Worm (Caenorhabditis elegans) whole organism, young adult: ENCODE measurements around the gene F55A11.8.

Experiments
- egrh-3 ChIP-seq: fragments of 200-800 bp; sonication (Bioruptor generic); IDR thresholded peaks from 2 replicates; pipeline ENCODE4 v1.3.6; 2022; ENCODE audit warnings: missing genetic modification reagents, missing genetic modification characterization, missing compliant biosample characterization
- madf-10 ChIP-seq: sonication (generic microtip); optimal IDR thresholded peaks from 2 replicates; lab custom pipeline; 2016; ENCODE audit warnings: mild to moderate bottlenecking, missing genetic modification characterization, missing compliant biosample characterization
- snpc-4 ChIP-seq, 5 experiments: fragments of 150-350 bp in 1 of 5; sonication (generic microtip) in 4 of 5; optimal IDR thresholded peaks; 2 replicates each; lab custom pipeline; 2014 to 2018; ENCODE audit warnings: missing genetic modification characterization in 5 of 5, missing biosample characterization in 3 of 5, antibody characterized with exemption in 2 of 5, mild to moderate bottlenecking in 2 of 5, missing compliant biosample characterization in 2 of 5, missing genotype in 2 of 5, moderate library complexity in 2 of 5, missing genetic modification reagents in 1 of 5
- unc-62 ChIP-seq: fragments of 150-350 bp; optimal IDR thresholded peaks from 2 replicates; lab custom pipeline; 2014; ENCODE audit warnings: missing biosample characterization, missing genetic modification reagents, missing genetic modification characterization
- ztf-26 ChIP-seq: sonication (generic microtip); optimal IDR thresholded peaks from 2 replicates; lab custom pipeline; 2017; ENCODE audit warnings: missing genetic modification characterization, missing compliant biosample characterization

DNA sequence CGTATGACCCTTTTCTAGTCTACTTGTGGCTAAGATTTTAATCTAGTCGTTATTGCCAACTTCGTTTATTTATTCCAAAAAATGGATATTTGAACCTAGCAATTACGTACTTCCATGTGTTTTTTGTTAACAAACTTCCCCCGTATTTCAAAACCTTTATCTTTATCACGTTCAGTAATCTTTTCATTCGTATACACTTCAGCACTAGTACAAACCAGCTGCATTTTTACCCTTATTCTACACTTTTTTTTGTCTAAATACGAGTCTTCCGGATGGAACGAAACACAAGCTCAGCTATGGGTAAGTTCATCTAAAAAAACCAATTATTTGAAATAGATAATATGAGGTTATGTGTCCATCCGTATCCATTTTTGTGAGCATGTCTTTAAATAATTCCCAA lies 1.5 kb downstream of the F55A11.8 start, which contains the start of gene D2023.1:
- TF ChIP-seq snpc-4 (GFP tag; optimal IDR thresholded peaks at IDR 0.05; lab: Kevin White, UChicago) (no peak), snpc-4 (tag; optimal IDR thresholded peaks at IDR 0.05; lab: Kevin White, UChicago) (no peak), egrh-3 (no peak), unc-62 (no peak), ztf-26 (tag; lab: Kevin White, UChicago) (no peak), madf-10 (tag; lab: Kevin White, UChicago) (no peak)
